Worm (Caenorhabditis elegans) whole organism, L1 larva: ENCODE measurements around the gene sma-9.

Source experiments
- C16A3.4 ChIP-seq: fragments of 150-350 bp; optimal IDR thresholded peaks from 2 replicates; lab custom pipeline; 2014; ENCODE audit warnings: missing biosample characterization, missing genetic modification characterization
- F16B12.6 ChIP-seq: fragments of 150-350 bp; optimal IDR thresholded peaks from 2 replicates; lab custom pipeline; 2014; ENCODE audit warnings: missing biosample characterization, missing genetic modification characterization
- Y116A8C.19 ChIP-seq: sonication (generic microtip); optimal IDR thresholded peaks from 2 replicates; lab custom pipeline; 2016; ENCODE audit warnings: missing compliant biosample characterization, missing genetic modification characterization, borderline replicate concordance
- aha-1 ChIP-seq: fragments of 150-350 bp; optimal IDR thresholded peaks from 2 replicates; lab custom pipeline; 2014; ENCODE audit warnings: missing biosample characterization, missing genetic modification characterization
- aly-2 ChIP-seq: fragments of 150-350 bp; optimal IDR thresholded peaks from 2 replicates; lab custom pipeline; 2014; ENCODE audit warnings: missing biosample characterization, missing genetic modification characterization
- ama-1 ChIP-seq: fragments of 150-350 bp; optimal IDR thresholded peaks from 2 replicates; lab custom pipeline; 2014
- ceh-63 ChIP-seq: fragments of 200-800 bp; sonication (Bioruptor generic); optimal IDR thresholded peaks from 2 replicates; lab custom pipeline; 2018; ENCODE audit warnings: mild to moderate bottlenecking, missing genetic modification characterization, missing compliant biosample characterization
- ceh-8 ChIP-seq: fragments of 200-800 bp; sonication (Bioruptor generic); optimal IDR thresholded peaks from 2 replicates; lab custom pipeline; 2018; ENCODE audit warnings: mild to moderate bottlenecking, missing genetic modification characterization, moderate library complexity, missing compliant biosample characterization
- ceh-88 ChIP-seq: fragments of 200-800 bp; sonication (Bioruptor generic); IDR thresholded peaks from 2 replicates; pipeline ENCODE4 v1.3.6; 2022; ENCODE audit warnings: missing genetic modification characterization, missing compliant biosample characterization
- dpl-1 ChIP-seq, 3 experiments: fragments of 150-350 bp in 2 of 3; sonication (generic microtip) in 1 of 3; optimal IDR thresholded peaks; 2 replicates each; lab custom pipeline; 2014 to 2017; ENCODE audit warnings: missing biosample characterization in 3 of 3, missing genetic modification characterization in 3 of 3, missing genetic modification reagents in 3 of 3
- dsc-1 ChIP-seq: sonication (generic microtip); optimal IDR thresholded peaks from 2 replicates; lab custom pipeline; 2016; ENCODE audit warnings: mild to moderate bottlenecking, missing genetic modification characterization, missing compliant biosample characterization
- efl-1 ChIP-seq, 4 experiments: fragments of 150-350 bp; optimal IDR thresholded peaks in 3 of 4; peaks in 1 of 4; 1 replicate in 1 of 4; 2 replicates in 3 of 4; lab custom pipeline; 2014; ENCODE audit warnings: missing biosample characterization in 2 of 4, missing genetic modification characterization in 2 of 4, missing genetic modification reagents in 2 of 4
- egl-13 ChIP-seq: sonication (generic microtip); optimal IDR thresholded peaks from 2 replicates; lab custom pipeline; 2016; ENCODE audit warnings: missing genotype, missing genetic modification reagents, missing genetic modification characterization, missing compliant biosample characterization
- ets-5 ChIP-seq: fragments of 200-800 bp; sonication (Bioruptor generic); IDR thresholded peaks from 2 replicates; pipeline ENCODE4 v1.3.6; 2022; ENCODE audit warnings: missing genetic modification characterization, missing compliant biosample characterization
- fkh-4 ChIP-seq: sonication (generic microtip); optimal IDR thresholded peaks from 2 replicates; lab custom pipeline; 2016; ENCODE audit warnings: missing compliant biosample characterization, missing genetic modification characterization, borderline replicate concordance
- fkh-8 ChIP-seq: sonication (generic microtip); optimal IDR thresholded peaks from 2 replicates; lab custom pipeline; 2016; ENCODE audit warnings: mild to moderate bottlenecking, missing genetic modification characterization, missing compliant biosample characterization
- grh-1 ChIP-seq: fragments of 200-800 bp; sonication (Bioruptor generic); IDR thresholded peaks from 2 replicates; pipeline ENCODE4 v1.3.6; 2022; ENCODE audit warnings: missing genetic modification reagents, missing genetic modification characterization, missing compliant biosample characterization
- hlh-17 ChIP-seq: fragments of 200-800 bp; sonication (Bioruptor generic); optimal IDR thresholded peaks from 2 replicates; lab custom pipeline; 2018; ENCODE audit warnings: missing genetic modification characterization, mild to moderate bottlenecking, missing compliant biosample characterization, moderate library complexity, borderline replicate concordance
- hlh-4 ChIP-seq: sonication (generic microtip); optimal IDR thresholded peaks from 2 replicates; lab custom pipeline; 2016; ENCODE audit warnings: mild to moderate bottlenecking, missing genetic modification characterization, missing compliant biosample characterization
- irx-1 ChIP-seq: sonication (generic microtip); optimal IDR thresholded peaks from 2 replicates; lab custom pipeline; 2016; ENCODE audit warnings: missing genetic modification characterization, missing compliant biosample characterization
- jun-1 ChIP-seq: fragments of 150-350 bp; optimal IDR thresholded peaks from 2 replicates; lab custom pipeline; 2014; ENCODE audit warnings: missing biosample characterization, missing genetic modification reagents, missing genetic modification characterization
- lin-13 ChIP-seq: fragments of 150-350 bp; optimal IDR thresholded peaks from 2 replicates; lab custom pipeline; 2014; ENCODE audit warnings: missing biosample characterization, missing genetic modification reagents, missing genetic modification characterization
- lin-39 ChIP-seq: fragments of 150-350 bp; optimal IDR thresholded peaks from 2 replicates; lab custom pipeline; 2014; ENCODE audit warnings: missing biosample characterization, missing genetic modification reagents, missing genetic modification characterization
- lir-3 ChIP-seq: sonication (generic microtip); optimal IDR thresholded peaks from 2 replicates; lab custom pipeline; 2016; ENCODE audit warnings: mild to moderate bottlenecking, missing genetic modification characterization, moderate library complexity, missing compliant biosample characterization; ENCODE audit not compliant: poor library complexity
- lsy-2 ChIP-seq, 2 experiments: fragments of 150-350 bp; optimal IDR thresholded peaks; 2 replicates each; lab custom pipeline; 2014; ENCODE audit warnings: missing biosample characterization in 2 of 2, missing genetic modification characterization in 2 of 2
- mep-1 ChIP-seq: fragments of 150-350 bp; optimal IDR thresholded peaks from 2 replicates; lab custom pipeline; 2014; ENCODE audit warnings: missing biosample characterization, missing genetic modification characterization
- nhr-11 ChIP-seq: fragments of 150-350 bp; optimal IDR thresholded peaks from 2 replicates; lab custom pipeline; 2014; ENCODE audit warnings: missing biosample characterization, missing genetic modification characterization
- nhr-19 ChIP-seq: fragments of 200-800 bp; sonication (Bioruptor generic); conservative IDR thresholded peaks from 2 replicates; pipeline ENCODE4 v1.3.6; 2022; ENCODE audit warnings: missing genetic modification characterization, missing compliant biosample characterization
- nhr-20 ChIP-seq: sonication (generic microtip); optimal IDR thresholded peaks from 2 replicates; lab custom pipeline; 2016; ENCODE audit warnings: mild to moderate bottlenecking, missing genetic modification characterization, missing compliant biosample characterization
- nhr-71 ChIP-seq: sonication (generic microtip); optimal IDR thresholded peaks from 2 replicates; lab custom pipeline; 2016; ENCODE audit warnings: mild to moderate bottlenecking, missing genetic modification characterization, moderate library complexity, missing compliant biosample characterization
- nhr-76 ChIP-seq: sonication (generic microtip); optimal IDR thresholded peaks from 2 replicates; lab custom pipeline; 2017; ENCODE audit warnings: missing biosample characterization, missing genetic modification characterization
- nhr-77 ChIP-seq: fragments of 150-350 bp; optimal IDR thresholded peaks from 2 replicates; lab custom pipeline; 2014; ENCODE audit warnings: missing biosample characterization, missing genetic modification characterization
- nhr-84 ChIP-seq: sonication (generic microtip); optimal IDR thresholded peaks from 2 replicates; lab custom pipeline; 2017; ENCODE audit warnings: missing biosample characterization, missing genetic modification characterization
- nhr-85 ChIP-seq: sonication (generic microtip); peaks from one replicate; lab custom pipeline; 2016; ENCODE audit warnings: missing genetic modification characterization, inconsistent platforms, missing compliant biosample characterization
- nhr-90 ChIP-seq: sonication (generic microtip); optimal IDR thresholded peaks from 2 replicates; lab custom pipeline; 2016; ENCODE audit warnings: mild to moderate bottlenecking, missing genetic modification characterization, missing compliant biosample characterization; ENCODE audit not compliant: poor library complexity
- pag-3 ChIP-seq: sonication (generic microtip); optimal IDR thresholded peaks from 2 replicates; lab custom pipeline; 2017; ENCODE audit warnings: missing genetic modification characterization, mild to moderate bottlenecking, missing compliant biosample characterization, antibody characterized with exemption, borderline replicate concordance; ENCODE audit not compliant: insufficient read depth
- pqm-1 ChIP-seq: sonication (generic microtip); optimal IDR thresholded peaks from 3 replicates; lab custom pipeline; 2017; ENCODE audit warnings: missing biosample characterization, missing genetic modification characterization
- rnt-1 ChIP-seq: sonication (generic microtip); optimal IDR thresholded peaks from 2 replicates; lab custom pipeline; 2016; ENCODE audit warnings: mild to moderate bottlenecking, missing genetic modification characterization, moderate library complexity, missing compliant biosample characterization
- skn-1 ChIP-seq: fragments of 150-350 bp; optimal IDR thresholded peaks from 2 replicates; lab custom pipeline; 2014; ENCODE audit warnings: missing biosample characterization, missing genetic modification characterization
- snpc-4 ChIP-seq: fragments of 150-350 bp; optimal IDR thresholded peaks from 2 replicates; lab custom pipeline; 2014; ENCODE audit warnings: missing biosample characterization, missing genetic modification characterization
- sup-37 ChIP-seq: fragments of 200-800 bp; sonication (Bioruptor generic); optimal IDR thresholded peaks from 2 replicates; lab custom pipeline; 2018; ENCODE audit warnings: mild to moderate bottlenecking, missing genetic modification characterization, missing compliant biosample characterization
- swsn-7 ChIP-seq: sonication (generic microtip); optimal IDR thresholded peaks from 2 replicates; lab custom pipeline; 2016; ENCODE audit warnings: missing genetic modification characterization, missing compliant biosample characterization
- unc-86 ChIP-seq: sonication (generic microtip); optimal IDR thresholded peaks from 2 replicates; lab custom pipeline; 2016; ENCODE audit warnings: missing genetic modification characterization, missing compliant biosample characterization
- unc-98 ChIP-seq: fragments of 200-800 bp; sonication (Bioruptor generic); IDR thresholded peaks from 2 replicates; pipeline ENCODE4 v1.3.6; 2022; ENCODE audit warnings: missing genetic modification characterization, missing compliant biosample characterization
- vab-15 ChIP-seq: sonication (generic microtip); optimal IDR thresholded peaks from 2 replicates; lab custom pipeline; 2017; ENCODE audit warnings: missing genotype, mild to moderate bottlenecking, missing genetic modification characterization, missing compliant biosample characterization
- zag-1 ChIP-seq: fragments of 150-350 bp; optimal IDR thresholded peaks from 2 replicates; lab custom pipeline; 2014; ENCODE audit warnings: missing biosample characterization, missing genetic modification characterization
- ztf-4 ChIP-seq: fragments of 150-350 bp; optimal IDR thresholded peaks from 2 replicates; lab custom pipeline; 2014; ENCODE audit warnings: missing biosample characterization, missing genetic modification characterization

Gene sma-9

DNA sequence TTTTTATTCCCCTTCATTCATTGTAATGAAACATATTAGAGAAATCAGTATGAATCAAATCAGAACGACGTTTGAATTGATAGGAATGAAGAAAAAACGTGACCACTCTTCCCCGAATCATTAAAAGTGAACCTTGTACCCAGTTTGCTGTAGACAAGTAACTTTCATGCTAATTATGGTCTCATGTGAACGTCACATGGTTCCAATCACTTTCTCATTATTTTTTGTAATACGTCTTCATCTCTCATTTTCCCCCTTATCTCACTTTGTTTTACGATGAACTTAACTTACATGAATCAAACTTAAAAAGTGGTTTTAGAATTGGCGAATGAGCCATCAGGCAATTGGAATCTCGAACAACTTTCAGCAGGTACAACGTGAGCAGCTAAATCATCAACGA lies 3.7 kb downstream of the sma-9 start (continued):
- TF ChIP-seq nhr-19 (peak; percentile 62), unc-98 (GFP tag; lab: Robert Waterston, UW) (no peak), lin-13 (GFP tag; lab: Kevin White, UChicago) (no peak), lsy-2 (tag; optimal IDR thresholded peaks at IDR 0.05; lab: Kevin White, UChicago) (peak in 1 of 2 experiments; percentile 42), grh-1 (GFP tag; lab: Robert Waterston, UW) (peak; percentile 34; the same call in 1 of the 2 replicates), rnt-1 (tag; lab: Kevin White, UChicago) (no peak), C16A3.4 (tag; lab: Kevin White, UChicago) (peak; percentile 37), pqm-1 (tag; lab: Kevin White, UChicago) (no peak), fkh-8 (tag; lab: Kevin White, UChicago) (no peak), unc-86 (tag; lab: Kevin White, UChicago) (no peak), dpl-1 (GFP tag; optimal IDR thresholded peaks at IDR 0.05; lab: Kevin White, UChicago) (peak in 1 of 3 experiments; percentile 22), snpc-4 (tag; lab: Kevin White, UChicago) (no peak), lin-39 (tag; lab: Kevin White, UChicago) (no peak), nhr-76 (tag; lab: Kevin White, UChicago) (no peak), aly-2 (tag; lab: Kevin White, UChicago) (no peak), skn-1 (peak; percentile 25), egl-13 (tag; lab: Kevin White, UChicago) (no peak), fkh-4 (tag; lab: Kevin White, UChicago) (peak; percentile 22), sup-37 (no peak), nhr-11 (tag; lab: Kevin White, UChicago) (peak; percentile 21), nhr-84 (tag; lab: Kevin White, UChicago) (no peak), hlh-4 (tag; lab: Kevin White, UChicago) (no peak), ama-1 (lab: Kevin White, UChicago) (no peak), nhr-20 (tag; lab: Kevin White, UChicago) (peak; percentile 80), F16B12.6 (tag; lab: Kevin White, UChicago) (no peak), ceh-88 (GFP tag; lab: Robert Waterston, UW) (no peak), efl-1 (optimal IDR thresholded peaks at IDR 0.05; lab: Kevin White, UChicago) (no peak), efl-1 (GFP tag; optimal IDR thresholded peaks at IDR 0.05 in 1 of 2; lab: Kevin White, UChicago) (peak in 1 of 2 experiments; percentile 78), aha-1 (tag; lab: Kevin White, UChicago) (no peak), vab-15 (tag; lab: Kevin White, UChicago) (no peak), jun-1 (tag; lab: Kevin White, UChicago) (no peak), ceh-8 (GFP tag; lab: Kevin White, UChicago) (no peak), nhr-71 (tag; lab: Kevin White, UChicago) (peak; percentile 76), swsn-7 (tag; lab: Kevin White, UChicago) (no peak), irx-1 (no peak)

DNA sequence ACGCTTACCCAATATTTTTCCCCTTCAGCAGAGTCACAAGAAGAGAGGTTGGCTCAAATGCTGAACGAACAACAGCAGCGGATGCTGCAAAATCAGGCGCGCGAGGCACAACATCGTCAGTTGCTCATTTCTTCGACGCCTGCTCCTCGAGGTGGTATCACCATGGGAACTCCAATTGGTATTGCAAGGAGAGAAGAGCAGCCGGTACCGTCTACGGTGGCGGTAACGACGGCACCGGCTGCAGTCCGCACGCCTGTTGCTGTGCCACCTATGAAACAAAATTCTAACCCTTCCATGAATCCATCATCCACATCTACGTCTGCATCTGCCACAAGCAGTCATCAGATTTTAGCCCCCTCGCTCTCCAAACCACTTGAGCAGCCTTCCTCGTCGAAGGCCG lies 5.8 kb downstream of the sma-9 start:
- TF ChIP-seq C16A3.4 (tag; lab: Kevin White, UChicago) (no peak), Y116A8C.19 (no peak), hlh-17 (GFP tag; lab: Kevin White, UChicago) (no peak)
- TF ChIP-seq, all 84 proteins: peak for 0

DNA sequence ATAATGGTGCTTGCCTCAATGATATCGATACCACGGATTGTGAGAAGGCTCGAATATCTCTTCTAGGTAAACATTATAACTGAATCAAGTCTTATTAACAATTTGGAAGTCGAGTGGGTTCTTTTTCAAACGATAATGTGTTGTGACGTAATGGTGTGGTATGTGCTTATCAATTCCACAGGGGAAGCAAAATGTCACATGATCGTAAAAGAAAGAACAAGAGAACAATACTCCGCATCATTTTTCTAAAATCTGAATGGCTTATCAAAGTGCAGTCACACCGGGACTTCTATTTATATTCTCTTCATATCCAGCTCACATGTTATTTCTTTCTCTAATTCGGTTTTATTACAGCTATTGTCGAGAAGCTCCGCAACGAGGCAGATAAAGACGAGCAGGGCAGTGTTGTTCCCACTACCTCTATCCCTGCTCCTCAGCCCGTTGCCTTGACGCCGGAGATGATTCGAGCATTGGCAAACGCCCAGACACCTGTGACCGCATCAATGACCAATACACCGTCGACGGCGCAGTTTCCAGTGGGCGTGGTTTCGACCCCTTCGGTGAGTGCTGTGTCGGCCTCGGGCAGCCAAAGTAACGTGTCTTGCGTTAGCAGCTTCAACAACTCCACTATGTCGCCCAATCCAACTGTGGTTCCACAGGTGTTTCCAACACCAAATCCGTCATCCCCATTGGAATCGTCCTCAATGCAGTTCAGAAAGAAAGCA lies 11.6 kb downstream of the sma-9 start:
- no peak for TF ChIP-seq ztf-4
- TF ChIP-seq grh-1 (GFP tag; lab: Robert Waterston, UW) = no peak
- no peak for TF ChIP-seq dsc-1 (tag; lab: Kevin White, UChicago)
- no peak for TF ChIP-seq nhr-77 (tag; lab: Kevin White, UChicago)
- TF ChIP-seq nhr-90 (tag; lab: Kevin White, UChicago) = no peak
- TF ChIP-seq nhr-85 (tag; lab: Kevin White, UChicago) = peak; percentile 76
- no peak for TF ChIP-seq zag-1 (tag; lab: Kevin White, UChicago)
- no peak for TF ChIP-seq ceh-63 (GFP tag; lab: Kevin White, UChicago)
- no peak for TF ChIP-seq mep-1 (tag; lab: Kevin White, UChicago)
- TF ChIP-seq pag-3 (tag; lab: Kevin White, UChicago) = no peak
- no peak for TF ChIP-seq nhr-11 (tag; lab: Kevin White, UChicago)
- TF ChIP-seq lir-3 (tag; lab: Kevin White, UChicago) = no peak
- TF ChIP-seq aha-1 (tag; lab: Kevin White, UChicago) = no peak
- TF ChIP-seq ets-5 (GFP tag; lab: Robert Waterston, UW) = no peak
- no peak for TF ChIP-seq ceh-88 (GFP tag; lab: Robert Waterston, UW)
- TF ChIP-seq aly-2 (tag; lab: Kevin White, UChicago) = no peak
- no peak for TF ChIP-seq Y116A8C.19
- TF ChIP-seq efl-1 (optimal IDR thresholded peaks at IDR 0.05; lab: Kevin White, UChicago) = no peak
- TF ChIP-seq efl-1 (GFP tag; optimal IDR thresholded peaks at IDR 0.05 in 1 of 2; lab: Kevin White, UChicago) = peak in 1 of 2 experiments; percentile 16
- no peak for TF ChIP-seq irx-1
